Fruit fly (Drosophila melanogaster) whole organism, embryonic: ENCODE measurements around the gene Rpn1.

Source experiments
- Abd-B ChIP-seq: fragments of 200-800 bp; sonication (Bioruptor generic); optimal IDR thresholded peaks from 2 replicates; lab custom pipeline; 2018; ENCODE audit warnings: missing biosample characterization, mild to moderate bottlenecking, missing genetic modification characterization, moderate library complexity
- Bteb2 ChIP-seq: fragments of 200-800 bp; sonication (Bioruptor generic); optimal IDR thresholded peaks from 2 replicates; lab custom pipeline; 2016; ENCODE audit warnings: missing biosample characterization, missing genetic modification characterization
- CG10431 ChIP-seq: fragments of 200-800 bp; sonication (Bioruptor generic); optimal IDR thresholded peaks from 3 replicates; lab custom pipeline; 2018; ENCODE audit warnings: missing biosample characterization, mild to moderate bottlenecking, missing genetic modification characterization
- CG10565 ChIP-seq: fragments of 200-800 bp; sonication (Bioruptor generic); optimal IDR thresholded peaks from 3 replicates; lab custom pipeline; 2016; ENCODE audit warnings: missing biosample characterization, mild to moderate bottlenecking, missing genetic modification characterization
- CG10654 ChIP-seq: fragments of 200-800 bp; sonication (Bioruptor generic); optimal IDR thresholded peaks from 2 replicates; lab custom pipeline; 2016; ENCODE audit warnings: missing biosample characterization, missing genetic modification characterization
- CG11504 ChIP-seq: fragments of 200-800 bp; sonication (Bioruptor generic); optimal IDR thresholded peaks from 3 replicates; lab custom pipeline; 2019; ENCODE audit warnings: missing biosample characterization, mild to moderate bottlenecking, missing genetic modification characterization, moderate library complexity
- CG12236 ChIP-seq: fragments of 200-800 bp; sonication (Bioruptor generic); optimal IDR thresholded peaks from 2 replicates; lab custom pipeline; 2016; ENCODE audit warnings: missing biosample characterization, missing genetic modification characterization
- CG13894 ChIP-seq: fragments of 200-800 bp; sonication (Bioruptor generic); optimal IDR thresholded peaks from 3 replicates; lab custom pipeline; 2018; ENCODE audit warnings: missing biosample characterization, mild to moderate bottlenecking, missing genetic modification characterization, moderate library complexity
- CG14441 ChIP-seq: fragments of 200-800 bp; sonication (Bioruptor generic); IDR thresholded peaks from 2 replicates; pipeline ENCODE4 v1.3.6; 2022; ENCODE audit warnings: missing biosample characterization, missing genetic modification characterization
- CG18619 ChIP-seq: fragments of 200-800 bp; sonication (Bioruptor generic); optimal IDR thresholded peaks from 3 replicates; lab custom pipeline; 2017; ENCODE audit warnings: missing biosample characterization, mild to moderate bottlenecking, missing genetic modification characterization
- CG2120 ChIP-seq: fragments of 200-800 bp; sonication (Bioruptor generic); optimal IDR thresholded peaks from 3 replicates; lab custom pipeline; 2016; ENCODE audit warnings: missing biosample characterization, missing genetic modification characterization
- CG2678 ChIP-seq: fragments of 200-800 bp; sonication (Bioruptor generic); optimal IDR thresholded peaks from 3 replicates; lab custom pipeline; 2019; ENCODE audit warnings: missing biosample characterization, mild to moderate bottlenecking, missing genetic modification characterization, moderate library complexity
- CG32532 ChIP-seq: fragments of 200-800 bp; sonication (Bioruptor generic); IDR thresholded peaks from 2 replicates; pipeline ENCODE4 v1.3.6; 2022; ENCODE audit warnings: missing biosample characterization, missing genetic modification characterization
- CG33213 ChIP-seq: fragments of 200-800 bp; sonication (Bioruptor generic); optimal IDR thresholded peaks from 3 replicates; lab custom pipeline; 2016; ENCODE audit warnings: missing biosample characterization, missing genetic modification characterization
- CG4404 ChIP-seq: fragments of 200-800 bp; sonication (Bioruptor generic); IDR thresholded peaks from 2 replicates; pipeline ENCODE4 v1.3.6; 2022; ENCODE audit warnings: missing biosample characterization, missing genetic modification characterization
- CG7928 ChIP-seq: fragments of 200-800 bp; sonication (Bioruptor generic); optimal IDR thresholded peaks from 2 replicates; lab custom pipeline; 2017; ENCODE audit warnings: missing biosample characterization, mild to moderate bottlenecking, missing genetic modification characterization
- CG7987 ChIP-seq: fragments of 200-800 bp; sonication (Bioruptor generic); optimal IDR thresholded peaks from 2 replicates; lab custom pipeline; 2018; ENCODE audit warnings: missing biosample characterization, mild to moderate bottlenecking, missing genetic modification characterization, moderate library complexity
- D19A ChIP-seq: fragments of 200-800 bp; optimal IDR thresholded peaks from 3 replicates; lab custom pipeline; 2019; ENCODE audit warnings: missing biosample characterization, mild to moderate bottlenecking, missing genetic modification characterization, moderate library complexity
- Dad ChIP-seq: fragments of 200-800 bp; sonication (Bioruptor generic); optimal IDR thresholded peaks from 3 replicates; lab custom pipeline; 2016; ENCODE audit warnings: missing biosample characterization, missing genetic modification characterization
- Deaf1 ChIP-seq: fragments of 200-800 bp; optimal IDR thresholded peaks from 3 replicates; lab custom pipeline; 2019; ENCODE audit warnings: missing biosample characterization, mild to moderate bottlenecking, missing genetic modification characterization, moderate library complexity
- E2f1 ChIP-seq: fragments of 200-800 bp; sonication (Bioruptor generic); IDR thresholded peaks from 2 replicates; pipeline ENCODE4 v1.3.6; 2022; ENCODE audit warnings: missing biosample characterization, missing genetic modification characterization
- Fer2 ChIP-seq: fragments of 200-800 bp; sonication (Bioruptor generic); optimal IDR thresholded peaks from 2 replicates; lab custom pipeline; 2018; ENCODE audit warnings: missing biosample characterization, mild to moderate bottlenecking, missing genetic modification characterization, moderate library complexity
- Fer3 ChIP-seq: fragments of 200-800 bp; sonication (Bioruptor generic); optimal IDR thresholded peaks from 2 replicates; lab custom pipeline; 2018; ENCODE audit warnings: missing biosample characterization, mild to moderate bottlenecking, missing genetic modification characterization, moderate library complexity
- GATAe ChIP-seq: fragments of 200-800 bp; sonication (Bioruptor generic); conservative IDR thresholded peaks from 2 replicates; pipeline ENCODE4 v1.3.6; 2022; ENCODE audit warnings: missing biosample characterization, missing genetic modification characterization
- H15 ChIP-seq: fragments of 200-800 bp; sonication (Bioruptor generic); IDR thresholded peaks from 3 replicates; pipeline ENCODE4 v1.3.6; 2022; ENCODE audit warnings: missing biosample characterization, missing genetic modification characterization
- Hey ChIP-seq: fragments of 200-800 bp; sonication (Bioruptor generic); optimal IDR thresholded peaks from 3 replicates; lab custom pipeline; 2018; ENCODE audit warnings: missing biosample characterization, mild to moderate bottlenecking, missing genetic modification characterization
- HmgZ ChIP-seq: fragments of 200-800 bp; sonication (Bioruptor generic); optimal IDR thresholded peaks from 2 replicates; lab custom pipeline; 2018; ENCODE audit warnings: missing biosample characterization, mild to moderate bottlenecking, missing genetic modification characterization
- Hmr ChIP-seq: fragments of 200-800 bp; sonication (Bioruptor generic); optimal IDR thresholded peaks from 3 replicates; lab custom pipeline; 2017; ENCODE audit warnings: mild to moderate bottlenecking, missing biosample characterization, missing genetic modification reagents, missing genetic modification characterization
- Lim3 ChIP-seq: fragments of 200-800 bp; sonication (Bioruptor generic); IDR thresholded peaks from 2 replicates; pipeline ENCODE4 v1.3.6; 2022; ENCODE audit warnings: missing biosample characterization, missing genetic modification characterization
- NFAT ChIP-seq: fragments of 200-800 bp; sonication (Bioruptor generic); IDR thresholded peaks from 2 replicates; pipeline ENCODE4 v1.3.6; 2022; ENCODE audit warnings: missing biosample characterization, missing genetic modification characterization
- Pdp1 ChIP-seq, 2 experiments: fragments of 200-800 bp; sonication (Bioruptor generic); optimal IDR thresholded peaks; 3 replicates each; lab custom pipeline; 2016; ENCODE audit warnings: missing biosample characterization in 2 of 2, missing genetic modification characterization in 2 of 2, mild to moderate bottlenecking in 1 of 2, moderate library complexity in 1 of 2
- Sox100B ChIP-seq: fragments of 200-800 bp; sonication (Bioruptor generic); optimal IDR thresholded peaks from 3 replicates; lab custom pipeline; 2018; ENCODE audit warnings: missing biosample characterization, mild to moderate bottlenecking, missing genetic modification characterization
- Xbp1 ChIP-seq: fragments of 200-800 bp; sonication (Bioruptor generic); optimal IDR thresholded peaks from 3 replicates; lab custom pipeline; 2016; ENCODE audit warnings: missing biosample characterization, mild to moderate bottlenecking, missing genetic modification characterization
- bab2 ChIP-seq: fragments of 200-800 bp; sonication (Bioruptor generic); optimal IDR thresholded peaks from 2 replicates; lab custom pipeline; 2016; ENCODE audit warnings: missing biosample characterization, missing genetic modification characterization
- caup ChIP-seq: fragments of 200-800 bp; sonication (Bioruptor generic); optimal IDR thresholded peaks from 3 replicates; lab custom pipeline; 2017; ENCODE audit warnings: missing biosample characterization, mild to moderate bottlenecking, missing genetic modification characterization, moderate library complexity; ENCODE audit not compliant: severe bottlenecking
- chm ChIP-seq: fragments of 200-800 bp; sonication (Bioruptor generic); IDR thresholded peaks from 2 replicates; pipeline ENCODE4 v1.3.6; 2022; ENCODE audit warnings: missing biosample characterization, missing genetic modification characterization
- crol ChIP-seq: fragments of 200-800 bp; sonication (Bioruptor generic); IDR thresholded peaks from 2 replicates; pipeline ENCODE4 v1.3.6; 2022; ENCODE audit warnings: missing biosample characterization, missing genetic modification characterization
- gsb ChIP-seq: fragments of 200-800 bp; sonication (Bioruptor generic); IDR thresholded peaks from 2 replicates; pipeline ENCODE4 v1.3.6; 2022; ENCODE audit warnings: missing biosample characterization, missing genetic modification characterization
- lab ChIP-seq: fragments of 200-800 bp; sonication (Bioruptor generic); optimal IDR thresholded peaks from 3 replicates; lab custom pipeline; 2017; ENCODE audit warnings: missing biosample characterization, missing genetic modification characterization, mild to moderate bottlenecking, moderate library complexity, missing genetic modification reagents
- lilli ChIP-seq: fragments of 200-800 bp; sonication (Bioruptor generic); optimal IDR thresholded peaks from 3 replicates; lab custom pipeline; 2016; ENCODE audit warnings: missing biosample characterization, missing genetic modification characterization
- lov ChIP-seq, 2 experiments: fragments of 200-800 bp in 1 of 2; fragments of >200 bp in 1 of 2; sonication (Bioruptor generic) in 1 of 2; IDR thresholded peaks in 1 of 2; optimal IDR thresholded peaks in 1 of 2; 2 replicates in 1 of 2; 3 replicates in 1 of 2; pipeline versions ENCODE4 v1.3.6 to Lab custom; 2017 to 2022; ENCODE audit warnings: missing biosample characterization in 1 of 2, missing genetic modification characterization in 1 of 2
- slbo ChIP-seq: fragments of 200-800 bp; sonication (Bioruptor generic); IDR thresholded peaks from 2 replicates; pipeline ENCODE4 v1.3.6; 2022; ENCODE audit warnings: missing biosample characterization, missing genetic modification characterization
- sug ChIP-seq: fragments of 200-800 bp; optimal IDR thresholded peaks from 2 replicates; lab custom pipeline; 2019; ENCODE audit warnings: missing biosample characterization, mild to moderate bottlenecking, missing genetic modification characterization, moderate library complexity
- tap ChIP-seq: fragments of 200-800 bp; optimal IDR thresholded peaks from 3 replicates; lab custom pipeline; 2019; ENCODE audit warnings: missing biosample characterization, mild to moderate bottlenecking, missing genetic modification characterization, moderate library complexity
- unpg ChIP-seq: fragments of 200-800 bp; sonication (Bioruptor generic); optimal IDR thresholded peaks from 3 replicates; lab custom pipeline; 2018; ENCODE audit warnings: missing biosample characterization, mild to moderate bottlenecking, missing genetic modification characterization, moderate library complexity
- vfl ChIP-seq: fragments of 200-800 bp; sonication (Bioruptor generic); optimal IDR thresholded peaks from 2 replicates; lab custom pipeline; 2016; ENCODE audit warnings: missing biosample characterization, missing genetic modification characterization
- z ChIP-seq: fragments of 200-800 bp; sonication (Bioruptor generic); IDR thresholded peaks from 3 replicates; pipeline ENCODE4 v1.3.6; 2022; ENCODE audit warnings: missing biosample characterization, missing genetic modification characterization
- zf30C ChIP-seq: fragments of 200-800 bp; sonication (Bioruptor generic); optimal IDR thresholded peaks from 3 replicates; lab custom pipeline; 2018; ENCODE audit warnings: missing biosample characterization, mild to moderate bottlenecking, missing genetic modification characterization

Rpn1 gene

DNA sequence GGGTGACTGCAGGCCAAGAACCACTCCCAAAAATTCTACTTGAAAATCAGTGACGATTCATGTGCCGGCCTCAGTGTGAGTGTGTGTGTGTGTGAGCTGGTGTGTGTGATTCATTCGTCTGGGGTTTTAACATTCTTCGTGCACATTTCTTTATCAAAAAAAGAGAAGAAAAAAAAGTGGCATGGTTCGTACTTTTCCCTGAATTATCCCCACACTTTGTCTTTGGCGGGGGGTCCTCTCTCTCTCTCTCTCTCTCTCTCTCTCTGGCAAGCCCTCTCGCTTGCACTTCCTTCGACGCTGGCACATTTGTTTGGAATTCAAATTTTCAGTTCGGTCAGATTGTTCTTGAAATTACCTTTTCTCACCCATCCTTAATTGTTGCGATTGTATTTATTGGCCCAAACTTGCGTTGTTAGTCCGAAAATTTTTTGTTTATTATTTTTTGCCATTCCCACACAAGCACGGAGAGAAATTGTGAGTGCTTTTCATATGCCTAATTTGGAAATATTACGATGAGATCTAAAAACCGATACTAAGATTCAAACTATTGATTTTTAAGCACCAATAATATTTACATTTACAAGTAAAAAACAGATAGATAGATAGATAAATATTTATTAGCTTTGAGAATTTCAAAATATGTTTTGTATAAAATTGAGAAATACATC lies 14.3 kb downstream of the Rpn1 start (continued):
- TF ChIP-seq lov (optimal IDR thresholded peaks at IDR 0.05; lab: Kevin White, UChicago) (no peak), lov (GFP tag; IDR thresholded peaks at IDR 0.05; lab: Robert Waterston, UW) (0 out of 3 replicates have a peak, but pooled peaks have one; percentile 17), CG10431 (GFP tag; lab: Kevin White, UChicago) (no peak), tap (tag; lab: Kevin White, UChicago) (no peak), chm (GFP tag; lab: Robert Waterston, UW) (no peak), lilli (GFP tag; lab: Kevin White, UChicago) (peak; percentile 21), CG18619 (GFP tag; lab: Kevin White, UChicago) (no peak), gsb (GFP tag; lab: Robert Waterston, UW) (no peak), Dad (GFP tag; lab: Kevin White, UChicago) (no peak), z (GFP tag; lab: Robert Waterston, UW) (no peak), Bteb2 (GFP tag; lab: Kevin White, UChicago) (peak; percentile 40), CG2120 (peak; percentile 60), H15 (GFP tag; lab: Robert Waterston, UW) (no peak), Sox100B (GFP tag; lab: Kevin White, UChicago) (peak; percentile 3), zf30C (GFP tag; lab: Kevin White, UChicago) (peak; percentile 59), vfl (GFP tag; lab: Kevin White, UChicago) (no peak), CG14441 (0 out of 2 replicates have a peak, but pooled peaks have one; percentile 5), caup (GFP tag; lab: Kevin White, UChicago) (no peak), Deaf1 (peak; percentile 65), Fer2 (tag; lab: Kevin White, UChicago) (no peak), CG2678 (tag; lab: Kevin White, UChicago) (peak; percentile 26), unpg (GFP tag; lab: Kevin White, UChicago) (no peak), CG7928 (GFP tag; lab: Kevin White, UChicago) (no peak), Hmr (GFP tag; lab: Kevin White, UChicago) (peak; percentile 21), CG33213 (GFP tag; lab: Kevin White, UChicago) (no peak), Abd-B (GFP tag; lab: Kevin White, UChicago) (no peak), CG12236 (no peak), CG10565 (GFP tag; lab: Kevin White, UChicago) (no peak), CG10654 (no peak), slbo (peak; percentile 56; the same call in 1 of the 2 replicates), bab2 (GFP tag; lab: Kevin White, UChicago) (no peak), Fer3 (tag; lab: Kevin White, UChicago) (peak; percentile 47)

DNA sequence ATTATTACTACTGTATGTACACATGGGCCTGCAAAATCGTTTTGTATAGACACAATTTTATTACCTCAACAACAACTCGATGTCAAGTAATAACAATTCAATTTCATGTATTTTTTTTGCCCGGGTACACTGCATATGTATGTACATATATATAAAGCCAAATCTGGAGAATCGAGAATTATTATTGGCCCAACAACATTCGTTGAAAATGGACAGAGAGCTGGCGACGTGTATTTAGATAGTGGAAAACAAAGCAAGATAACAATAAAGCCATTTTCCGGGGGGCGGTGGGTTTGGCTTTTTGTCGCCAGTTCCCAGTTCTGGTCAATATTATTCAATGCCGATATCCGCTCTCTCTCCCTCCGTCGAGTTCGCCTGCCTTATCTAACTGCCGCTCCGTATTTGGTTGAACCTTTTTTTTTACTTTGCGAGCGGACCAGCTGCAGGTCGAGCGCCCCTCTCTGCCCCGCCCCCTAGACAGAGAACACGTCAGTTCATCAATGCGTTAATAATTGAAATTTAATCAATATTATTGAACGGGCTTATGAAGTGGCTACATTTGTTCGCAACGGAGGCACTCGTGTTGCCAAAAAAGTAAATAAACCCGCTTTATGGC lies 15.0 kb downstream of the Rpn1 start:
- TF ChIP-seq CG11504 (tag; lab: Kevin White, UChicago), result peak; percentile 56
- peak; percentile 64 for TF ChIP-seq lab (GFP tag; lab: Kevin White, UChicago)
- peak; percentile 25 for TF ChIP-seq Hey (tag; lab: Kevin White, UChicago)
- TF ChIP-seq NFAT, result no peak
- TF ChIP-seq CG32532 (GFP tag; lab: Robert Waterston, UW), result peak; percentile 31; the same call in 1 of the 2 replicates
- TF ChIP-seq HmgZ (tag; lab: Kevin White, UChicago), result peak; percentile 53
- TF ChIP-seq D19A, result no peak
- no peak for TF ChIP-seq CG4404 (GFP tag; lab: Robert Waterston, UW)
- peak; percentile 33; the same call in 1 of the 2 replicates for TF ChIP-seq CG14441
- peak; percentile 2 for TF ChIP-seq CG7987 (GFP tag; lab: Kevin White, UChicago)
- peak; percentile 72 for TF ChIP-seq sug (tag; lab: Kevin White, UChicago)
- no peak for TF ChIP-seq Lim3 (GFP tag; lab: Robert Waterston, UW)
- no peak for TF ChIP-seq E2f1 (GFP tag; lab: Robert Waterston, UW)
- TF ChIP-seq Pdp1 (GFP tag; optimal IDR thresholded peaks at IDR 0.05; lab: Kevin White, UChicago), result peak in 1 of 2 experiments; percentile 81
- peak; percentile 88 for TF ChIP-seq crol (GFP tag; lab: Robert Waterston, UW)
- TF ChIP-seq H15 (GFP tag; lab: Robert Waterston, UW), result no peak
- peak; percentile 56; the same call in 1 of the 2 replicates for TF ChIP-seq GATAe (GFP tag; lab: Robert Waterston, UW)
- no peak for TF ChIP-seq CG33213 (GFP tag; lab: Kevin White, UChicago)
- peak; percentile 24 for TF ChIP-seq CG13894 (tag; lab: Kevin White, UChicago)
- peak; percentile 26 for TF ChIP-seq Xbp1 (GFP tag; lab: Kevin White, UChicago)
